Worm (Caenorhabditis elegans) whole organism, L1 larva: ENCODE data around the gene nhr-30.
A peak's percentile ranks its signal among the peaks of the same experiment; 100 is the strongest.

Experiments used
- F16B12.6 ChIP-seq: fragments of 150-350 bp; optimal IDR thresholded peaks from 2 replicates; lab custom pipeline; 2014; ENCODE audit warnings: missing biosample characterization, missing genetic modification characterization
- alr-1 ChIP-seq: fragments of 200-800 bp; sonication (Bioruptor generic); optimal IDR thresholded peaks from 2 replicates; lab custom pipeline; 2018; ENCODE audit warnings: borderline replicate concordance, mild to moderate bottlenecking, missing genetic modification characterization, missing compliant biosample characterization
- blmp-1 ChIP-seq: fragments of 150-350 bp; optimal IDR thresholded peaks from 2 replicates; lab custom pipeline; 2014; ENCODE audit warnings: missing biosample characterization, missing genetic modification characterization
- ceh-63 ChIP-seq: fragments of 200-800 bp; sonication (Bioruptor generic); optimal IDR thresholded peaks from 2 replicates; lab custom pipeline; 2018; ENCODE audit warnings: mild to moderate bottlenecking, missing genetic modification characterization, missing compliant biosample characterization
- ceh-8 ChIP-seq: fragments of 200-800 bp; sonication (Bioruptor generic); optimal IDR thresholded peaks from 2 replicates; lab custom pipeline; 2018; ENCODE audit warnings: mild to moderate bottlenecking, missing genetic modification characterization, moderate library complexity, missing compliant biosample characterization
- ceh-82 ChIP-seq, 3 experiments: fragments of 150-350 bp in 1 of 3; sonication (generic microtip) in 2 of 3; optimal IDR thresholded peaks; 2 replicates each; lab custom pipeline; 2014 to 2017; ENCODE audit warnings: missing biosample characterization in 3 of 3, missing genetic modification characterization in 3 of 3
- ceh-90 ChIP-seq: sonication (generic microtip); optimal IDR thresholded peaks from 2 replicates; lab custom pipeline; 2016; ENCODE audit warnings: missing genetic modification characterization, missing compliant biosample characterization
- efl-1 ChIP-seq, 4 experiments: fragments of 150-350 bp; optimal IDR thresholded peaks in 3 of 4; peaks in 1 of 4; 1 replicate in 1 of 4; 2 replicates in 3 of 4; lab custom pipeline; 2014; ENCODE audit warnings: missing biosample characterization in 2 of 4, missing genetic modification characterization in 2 of 4, missing genetic modification reagents in 2 of 4
- egl-13 ChIP-seq: sonication (generic microtip); optimal IDR thresholded peaks from 2 replicates; lab custom pipeline; 2016; ENCODE audit warnings: missing genotype, missing genetic modification reagents, missing genetic modification characterization, missing compliant biosample characterization
- egl-27 ChIP-seq, 2 experiments: fragments of 150-350 bp in 1 of 2; sonication (generic microtip); optimal IDR thresholded peaks; 3 replicates each; lab custom pipeline; 2017 to 2018; ENCODE audit warnings: missing biosample characterization in 2 of 2, missing genetic modification characterization in 2 of 2, missing genetic modification reagents in 2 of 2
- elt-2 ChIP-seq: sonication (generic microtip); optimal IDR thresholded peaks from 2 replicates; lab custom pipeline; 2016; ENCODE audit warnings: missing genetic modification characterization, mild to moderate bottlenecking, inconsistent platforms, missing compliant biosample characterization, missing genetic modification reagents
- elt-3 ChIP-seq, 6 experiments: fragments of 150-350 bp in 1 of 6; sonication (generic microtip); optimal IDR thresholded peaks; 2 replicates each; lab custom pipeline; 2017 to 2018; ENCODE audit warnings: missing biosample characterization in 6 of 6, missing genetic modification characterization in 6 of 6, inconsistent platforms in 1 of 6
- fkh-10 ChIP-seq: sonication (generic microtip); optimal IDR thresholded peaks from 2 replicates; lab custom pipeline; 2017; ENCODE audit warnings: missing biosample characterization, missing genetic modification reagents, missing genetic modification characterization
- fos-1 ChIP-seq: fragments of 150-350 bp; optimal IDR thresholded peaks from 2 replicates; lab custom pipeline; 2014; ENCODE audit warnings: missing biosample characterization, missing genetic modification characterization
- hlh-4 ChIP-seq: sonication (generic microtip); optimal IDR thresholded peaks from 2 replicates; lab custom pipeline; 2016; ENCODE audit warnings: mild to moderate bottlenecking, missing genetic modification characterization, missing compliant biosample characterization
- irx-1 ChIP-seq: sonication (generic microtip); optimal IDR thresholded peaks from 2 replicates; lab custom pipeline; 2016; ENCODE audit warnings: missing genetic modification characterization, missing compliant biosample characterization
- isw-1 ChIP-seq: fragments of 200-800 bp; sonication (Bioruptor generic); IDR thresholded peaks from 2 replicates; pipeline ENCODE4 v1.3.6; 2022; ENCODE audit warnings: missing genetic modification characterization, missing compliant biosample characterization
- jun-1 ChIP-seq: fragments of 150-350 bp; optimal IDR thresholded peaks from 2 replicates; lab custom pipeline; 2014; ENCODE audit warnings: missing biosample characterization, missing genetic modification reagents, missing genetic modification characterization
- lin-13 ChIP-seq: fragments of 150-350 bp; optimal IDR thresholded peaks from 2 replicates; lab custom pipeline; 2014; ENCODE audit warnings: missing biosample characterization, missing genetic modification reagents, missing genetic modification characterization
- lin-14 ChIP-seq: fragments of 200-800 bp; sonication (Bioruptor generic); optimal IDR thresholded peaks from 2 replicates; lab custom pipeline; 2018; ENCODE audit warnings: mild to moderate bottlenecking, missing genetic modification characterization, moderate library complexity, missing compliant biosample characterization
- lin-15B ChIP-seq: fragments of 150-350 bp; sonication (generic microtip); optimal IDR thresholded peaks from 3 replicates; lab custom pipeline; 2014; ENCODE audit warnings: missing biosample characterization, missing genetic modification characterization
- lin-35 ChIP-seq, 2 experiments: fragments of 150-350 bp; optimal IDR thresholded peaks; 2 replicates each; lab custom pipeline; 2014; ENCODE audit warnings: missing biosample characterization in 2 of 2, missing genetic modification characterization in 2 of 2, missing genetic modification reagents in 2 of 2
- lin-39 ChIP-seq: fragments of 150-350 bp; optimal IDR thresholded peaks from 2 replicates; lab custom pipeline; 2014; ENCODE audit warnings: missing biosample characterization, missing genetic modification reagents, missing genetic modification characterization
- lsy-2 ChIP-seq, 2 experiments: fragments of 150-350 bp; optimal IDR thresholded peaks; 2 replicates each; lab custom pipeline; 2014; ENCODE audit warnings: missing biosample characterization in 2 of 2, missing genetic modification characterization in 2 of 2
- mdl-1 ChIP-seq, 2 experiments: fragments of 150-350 bp; optimal IDR thresholded peaks; 2 replicates each; lab custom pipeline; 2014 to 2017; ENCODE audit warnings: missing biosample characterization in 2 of 2, missing genetic modification characterization in 2 of 2, inconsistent platforms in 1 of 2
- mef-2 ChIP-seq: fragments of 150-350 bp; optimal IDR thresholded peaks from 2 replicates; lab custom pipeline; 2014; ENCODE audit warnings: missing biosample characterization, missing genetic modification characterization
- mep-1 ChIP-seq: fragments of 150-350 bp; optimal IDR thresholded peaks from 2 replicates; lab custom pipeline; 2014; ENCODE audit warnings: missing biosample characterization, missing genetic modification characterization
- nhr-11 ChIP-seq: fragments of 150-350 bp; optimal IDR thresholded peaks from 2 replicates; lab custom pipeline; 2014; ENCODE audit warnings: missing biosample characterization, missing genetic modification characterization
- nhr-12 ChIP-seq: sonication (generic microtip); optimal IDR thresholded peaks from 2 replicates; lab custom pipeline; 2017; ENCODE audit warnings: missing biosample characterization, missing genetic modification characterization
- nhr-19 ChIP-seq: fragments of 200-800 bp; sonication (Bioruptor generic); conservative IDR thresholded peaks from 2 replicates; pipeline ENCODE4 v1.3.6; 2022; ENCODE audit warnings: missing genetic modification characterization, missing compliant biosample characterization
- nhr-20 ChIP-seq: sonication (generic microtip); optimal IDR thresholded peaks from 2 replicates; lab custom pipeline; 2016; ENCODE audit warnings: mild to moderate bottlenecking, missing genetic modification characterization, missing compliant biosample characterization
- nhr-47 ChIP-seq: sonication (generic microtip); optimal IDR thresholded peaks from 2 replicates; lab custom pipeline; 2016; ENCODE audit warnings: mild to moderate bottlenecking, missing genetic modification characterization, moderate library complexity, missing compliant biosample characterization
- nhr-71 ChIP-seq: sonication (generic microtip); optimal IDR thresholded peaks from 2 replicates; lab custom pipeline; 2016; ENCODE audit warnings: mild to moderate bottlenecking, missing genetic modification characterization, moderate library complexity, missing compliant biosample characterization
- nhr-76 ChIP-seq: sonication (generic microtip); optimal IDR thresholded peaks from 2 replicates; lab custom pipeline; 2017; ENCODE audit warnings: missing biosample characterization, missing genetic modification characterization
- nhr-77 ChIP-seq: fragments of 150-350 bp; optimal IDR thresholded peaks from 2 replicates; lab custom pipeline; 2014; ENCODE audit warnings: missing biosample characterization, missing genetic modification characterization
- nhr-90 ChIP-seq: sonication (generic microtip); optimal IDR thresholded peaks from 2 replicates; lab custom pipeline; 2016; ENCODE audit warnings: mild to moderate bottlenecking, missing genetic modification characterization, missing compliant biosample characterization; ENCODE audit not compliant: poor library complexity
- pag-3 ChIP-seq: sonication (generic microtip); optimal IDR thresholded peaks from 2 replicates; lab custom pipeline; 2017; ENCODE audit warnings: missing genetic modification characterization, mild to moderate bottlenecking, missing compliant biosample characterization, antibody characterized with exemption, borderline replicate concordance; ENCODE audit not compliant: insufficient read depth
- pqm-1 ChIP-seq: sonication (generic microtip); optimal IDR thresholded peaks from 3 replicates; lab custom pipeline; 2017; ENCODE audit warnings: missing biosample characterization, missing genetic modification characterization
- skn-1 ChIP-seq: fragments of 150-350 bp; optimal IDR thresholded peaks from 2 replicates; lab custom pipeline; 2014; ENCODE audit warnings: missing biosample characterization, missing genetic modification characterization
- snu-23 ChIP-seq: sonication (generic microtip); optimal IDR thresholded peaks from 2 replicates; lab custom pipeline; 2016; ENCODE audit warnings: missing genetic modification characterization, missing compliant biosample characterization
- sptf-1 ChIP-seq: fragments of 150-350 bp; optimal IDR thresholded peaks from 2 replicates; lab custom pipeline; 2014; ENCODE audit warnings: missing biosample characterization, missing genetic modification characterization
- tlp-1 ChIP-seq: fragments of 150-350 bp; optimal IDR thresholded peaks from 2 replicates; lab custom pipeline; 2014; ENCODE audit warnings: missing biosample characterization, missing genetic modification characterization
- unc-30 ChIP-seq: sonication (generic microtip); optimal IDR thresholded peaks from 2 replicates; lab custom pipeline; 2017; ENCODE audit warnings: missing biosample characterization, missing genetic modification characterization
- unc-62 ChIP-seq: fragments of 150-350 bp; optimal IDR thresholded peaks from 2 replicates; lab custom pipeline; 2014; ENCODE audit warnings: missing biosample characterization, missing genetic modification reagents, missing genetic modification characterization
- vab-15 ChIP-seq: sonication (generic microtip); optimal IDR thresholded peaks from 2 replicates; lab custom pipeline; 2017; ENCODE audit warnings: missing genotype, mild to moderate bottlenecking, missing genetic modification characterization, missing compliant biosample characterization
- zip-4 ChIP-seq: fragments of 200-800 bp; sonication (Bioruptor generic); optimal IDR thresholded peaks from 2 replicates; lab custom pipeline; 2018; ENCODE audit warnings: mild to moderate bottlenecking, missing genetic modification characterization, moderate library complexity, missing compliant biosample characterization

The nhr-30 gene

DNA sequence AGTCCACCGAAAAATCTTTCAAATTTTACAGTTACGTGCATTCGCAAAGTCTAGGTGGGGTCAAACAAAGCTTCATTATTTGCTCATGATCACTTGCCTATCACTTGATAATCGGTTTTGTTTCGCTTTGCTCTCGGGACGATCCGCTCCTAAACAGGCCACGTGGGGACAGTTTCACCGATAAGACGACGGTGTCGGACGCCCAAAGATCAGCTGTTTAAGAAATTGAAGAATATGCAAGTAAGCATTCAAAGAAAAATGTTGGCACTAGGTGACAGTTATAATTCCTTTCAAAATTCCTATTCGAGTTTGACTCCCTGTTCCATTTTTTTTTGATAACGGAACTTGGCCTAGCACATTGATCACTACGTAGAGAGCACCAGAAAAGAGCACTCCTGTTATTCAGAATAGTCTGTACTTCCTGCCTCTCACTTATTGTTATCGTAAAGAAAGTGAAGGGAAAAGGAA is 35.0 kb downstream of the nhr-30 start:
- TF ChIP-seq lsy-2 (tag; optimal IDR thresholded peaks at IDR 0.05; lab: Kevin White, UChicago) (no peak), mep-1 (no peak), nhr-71 (tag; lab: Kevin White, UChicago) (peak; percentile 46), nhr-12 (tag; lab: Kevin White, UChicago) (no peak), blmp-1 (tag; lab: Kevin White, UChicago) (no peak), nhr-77 (no peak), ceh-90 (tag; lab: Kevin White, UChicago) (no peak), hlh-4 (tag; lab: Kevin White, UChicago) (no peak), nhr-20 (tag; lab: Kevin White, UChicago) (peak; percentile 33), elt-2 (tag; lab: Kevin White, UChicago) (peak; percentile 97), isw-1 (no peak), tlp-1 (tag; lab: Kevin White, UChicago) (no peak), mdl-1 (tag; optimal IDR thresholded peaks at IDR 0.05; lab: Kevin White, UChicago) (peak in 1 of 2 experiments; percentile 65), fkh-10 (GFP tag; lab: Kevin White, UChicago) (no peak), efl-1 (optimal IDR thresholded peaks at IDR 0.05; lab: Kevin White, UChicago) (no peak), efl-1 (GFP tag; optimal IDR thresholded peaks at IDR 0.05 in 1 of 2; lab: Kevin White, UChicago) (peak in 1 of 2 experiments; percentile 89), snu-23 (no peak), alr-1 (no peak), lin-35 (GFP tag; optimal IDR thresholded peaks at IDR 0.05; lab: Kevin White, UChicago) (peak in 1 of 2 experiments; percentile 53), nhr-90 (tag; lab: Kevin White, UChicago) (peak; percentile 52), egl-13 (tag; lab: Kevin White, UChicago) (peak; percentile 14), nhr-19 (GFP tag; lab: Robert Waterston, UW) (peak; percentile 25; the same call in 1 of the 2 replicates), jun-1 (tag; lab: Kevin White, UChicago) (no peak), ceh-63 (GFP tag; lab: Kevin White, UChicago) (no peak), irx-1 (tag; lab: Kevin White, UChicago) (no peak), ceh-82 (tag; optimal IDR thresholded peaks at IDR 0.05; lab: Kevin White, UChicago) (no peak), ceh-8 (GFP tag; lab: Kevin White, UChicago) (no peak), lin-13 (no peak), elt-3 (tag; optimal IDR thresholded peaks at IDR 0.05; lab: Kevin White, UChicago) (no peak), sptf-1 (tag; lab: Kevin White, UChicago) (no peak), unc-62 (no peak), pqm-1 (tag; lab: Kevin White, UChicago) (no peak), nhr-11 (tag; lab: Kevin White, UChicago) (no peak), egl-27 (tag; optimal IDR thresholded peaks at IDR 0.05; lab: Kevin White, UChicago) (no peak), lin-14 (GFP tag; lab: Kevin White, UChicago) (peak; percentile 11)

DNA sequence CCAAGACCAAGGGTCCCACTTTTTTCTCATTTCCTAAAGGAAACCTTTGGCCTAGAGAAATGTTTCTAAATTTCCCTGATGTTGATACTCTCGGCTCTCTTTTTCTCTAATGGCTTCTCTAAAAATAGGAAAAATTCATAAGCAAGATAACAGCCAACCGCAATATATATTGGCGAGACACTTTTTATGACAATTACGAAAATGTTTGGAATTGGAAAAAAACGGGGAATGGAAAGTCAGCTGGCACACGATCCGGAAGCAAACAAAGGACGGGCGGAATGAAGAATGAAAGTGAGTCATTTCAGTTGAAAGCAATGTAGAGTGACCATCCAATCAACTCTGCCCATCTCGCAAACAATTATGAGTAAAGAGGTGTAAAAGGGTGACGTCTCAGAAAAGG is 36.4 kb downstream of the nhr-30 start:
- TF ChIP-seq pag-3: no peak
- TF ChIP-seq unc-62: no peak
- TF ChIP-seq lin-14 (GFP tag; lab: Kevin White, UChicago): peak; percentile 24
- peak; percentile 26 for TF ChIP-seq elt-2 (tag; lab: Kevin White, UChicago)
- TF ChIP-seq nhr-71 (tag; lab: Kevin White, UChicago): no peak
- TF ChIP-seq mef-2 (tag; lab: Kevin White, UChicago): no peak
- no peak for TF ChIP-seq nhr-11 (tag; lab: Kevin White, UChicago)
- TF ChIP-seq jun-1 (tag; lab: Kevin White, UChicago): peak; percentile 16
- no peak for TF ChIP-seq skn-1 (tag; lab: Kevin White, UChicago)
- TF ChIP-seq vab-15 (tag; lab: Kevin White, UChicago): no peak
- TF ChIP-seq mdl-1 (tag; optimal IDR thresholded peaks at IDR 0.05; lab: Kevin White, UChicago): peak in 1 of 2 experiments; percentile 7
- TF ChIP-seq ceh-90 (tag; lab: Kevin White, UChicago): no peak
- no peak for TF ChIP-seq zip-4
- no peak for TF ChIP-seq ceh-63 (GFP tag; lab: Kevin White, UChicago)
- TF ChIP-seq unc-30 (tag; lab: Kevin White, UChicago): no peak
- no peak for TF ChIP-seq snu-23
- no peak for TF ChIP-seq lin-15B (tag; lab: Kevin White, UChicago)
- no peak for TF ChIP-seq F16B12.6
- TF ChIP-seq efl-1 (optimal IDR thresholded peaks at IDR 0.05; lab: Kevin White, UChicago): no peak
- TF ChIP-seq efl-1 (GFP tag; optimal IDR thresholded peaks at IDR 0.05 in 1 of 2; lab: Kevin White, UChicago): no peak
- TF ChIP-seq fos-1 (tag; lab: Kevin White, UChicago): no peak
- TF ChIP-seq nhr-47 (tag; lab: Kevin White, UChicago): no peak
- TF ChIP-seq lin-39 (tag; lab: Kevin White, UChicago): no peak
- no peak for TF ChIP-seq lsy-2 (tag; optimal IDR thresholded peaks at IDR 0.05; lab: Kevin White, UChicago)
- TF ChIP-seq nhr-76 (tag; lab: Kevin White, UChicago): no peak
